Fruit fly (Drosophila melanogaster) ovary, adult (tissue): ENCODE results near the gene Gr63a.

ENCODE experiments used
- CG17801 ChIP-seq: fragments of 200-800 bp; optimal IDR thresholded peaks from 2 replicates; lab custom pipeline; 2019; ENCODE audit warnings: missing biosample characterization, mild to moderate bottlenecking, missing genetic modification characterization, moderate library complexity; ENCODE audit not compliant: partially characterized antibody

Gr63a gene

DNA sequence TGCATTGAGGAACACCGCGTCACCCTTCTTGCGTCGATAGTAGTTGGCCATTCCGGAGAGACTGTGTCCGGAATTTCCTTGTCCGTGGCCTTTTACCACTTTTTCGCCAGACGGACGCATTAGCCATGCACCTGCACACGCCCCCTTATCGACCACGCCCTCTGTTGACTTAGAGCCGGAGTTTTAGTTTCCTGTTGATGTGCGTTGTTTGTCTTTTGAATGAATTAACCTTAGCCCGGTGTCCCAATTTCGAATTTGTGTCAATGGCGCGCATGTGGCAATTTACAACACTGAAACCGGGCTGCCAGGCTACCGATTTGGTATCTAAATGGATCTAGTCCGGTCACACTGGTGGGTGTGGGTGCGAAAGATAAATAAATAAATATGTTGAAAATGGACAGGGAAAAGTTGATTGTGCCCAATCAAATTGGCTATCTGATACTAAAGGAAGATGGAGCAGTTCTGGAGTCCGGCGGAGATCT, at the start of gene Gr63a, which contains the start of gene Lamtor4:
Gr63a (minus strand) TSS at position 51 of the 482 bp plus-strand sequence.
Lamtor4 (plus strand) TSS at position 348 of the 482 bp plus-strand sequence.
- TF ChIP-seq CG17801 (GFP tag; lab: Kevin White, UChicago): no peak

- peak; percentile 56 for TF ChIP-seq CG17801 (GFP tag; lab: Kevin White, UChicago)
Observed at dm6 chr3L:3942241-3943028, 46.0 kb upstream of the Gr63a start, which contains the start of the genes CG10863 and CG14982. Gene CG10863, minus strand, starts transcription at chr3L:3942465. Gene CG14982, plus strand, starts transcription at chr3L:3942710.

DNA sequence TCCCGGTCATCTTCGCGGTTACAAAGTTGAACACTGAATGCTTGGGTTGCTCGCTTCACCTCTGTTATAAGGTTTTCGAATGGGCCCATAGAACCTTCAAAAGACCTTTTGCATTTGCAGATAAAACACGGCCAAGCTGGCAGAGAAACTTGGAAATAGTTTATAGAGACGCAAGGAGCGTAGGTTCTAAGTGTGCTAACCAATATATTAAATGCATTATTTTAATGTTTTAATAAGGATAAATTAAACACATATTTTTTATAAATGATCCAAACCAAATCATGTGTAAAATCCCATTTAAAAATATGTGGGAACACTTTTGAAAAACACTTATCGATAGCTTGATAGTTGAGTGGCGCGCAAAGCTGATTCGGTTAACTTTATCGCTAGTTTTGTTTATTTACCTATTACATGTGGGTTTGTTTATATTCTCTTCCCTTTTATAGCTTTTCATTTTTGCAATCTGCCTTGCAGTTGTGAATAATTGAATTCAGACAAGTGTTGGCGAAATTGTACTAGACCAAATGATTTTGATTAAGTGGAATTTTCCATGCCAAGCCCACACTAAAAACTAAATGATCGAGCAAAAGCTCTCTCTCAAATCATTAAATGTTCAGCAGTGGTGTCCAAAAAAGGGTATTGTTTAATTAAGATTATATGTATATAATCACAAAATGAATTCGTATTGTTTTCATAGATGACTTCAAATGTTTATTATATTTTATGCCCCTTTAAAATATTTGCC, 43.8 kb upstream of the Gr63a start, which contains the start of gene CG12766:
CG12766 (minus strand) TSS at position 51 of the 745 bp plus-strand sequence.
- peak; percentile 46 for TF ChIP-seq CG17801 (GFP tag; lab: Kevin White, UChicago)

DNA sequence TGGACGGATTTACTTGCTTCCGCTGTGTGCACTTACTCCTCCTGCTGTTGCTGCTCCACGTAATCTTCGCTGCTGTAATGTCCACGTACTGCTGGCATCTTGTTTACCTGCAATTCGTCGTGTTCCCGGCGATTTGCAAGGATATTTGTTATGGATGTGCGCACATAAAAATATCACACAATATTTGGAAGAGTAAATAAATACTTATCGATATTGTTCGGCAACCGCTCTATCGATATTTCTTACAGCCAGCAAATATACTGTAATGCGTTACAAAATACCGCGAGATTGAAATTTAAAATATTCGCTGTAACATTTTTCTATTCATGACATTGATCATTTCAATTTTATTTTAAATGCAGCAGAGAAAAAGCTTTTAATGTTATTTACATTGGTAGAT, 41.4 kb upstream of the Gr63a start, which contains the start of gene CG10866:
CG10866 (minus strand) TSS at position 187 of the 400 bp plus-strand sequence.
- peak; percentile 7 for TF ChIP-seq CG17801 (GFP tag; lab: Kevin White, UChicago)

dm6 chr3L:3935567-3936207, 39.3 kb upstream of the Gr63a start, which contains the start of gene Eip63F-1:
Gene Eip63F-1, minus strand, starts transcription at chr3L:3935617.
- no peak for TF ChIP-seq CG17801 (GFP tag; lab: Kevin White, UChicago)

DNA sequence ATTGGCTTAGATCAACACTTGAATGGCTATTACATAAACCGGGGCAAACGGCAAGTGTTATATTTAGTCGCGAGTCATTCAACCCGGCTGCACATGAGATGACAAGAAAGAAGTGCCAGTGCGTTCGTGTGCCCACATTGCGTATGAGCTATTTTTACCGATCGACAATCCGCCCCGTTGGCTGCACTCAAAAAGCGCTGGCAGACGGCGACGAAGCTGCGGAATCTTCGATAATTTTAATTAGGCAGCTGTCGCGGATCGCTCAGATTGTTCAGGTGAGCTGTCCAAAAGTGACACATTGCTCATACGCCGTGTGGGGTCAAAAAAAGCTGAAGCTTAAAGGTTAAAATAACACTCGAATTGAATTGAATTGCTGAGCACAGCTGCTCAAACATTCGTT, 37.7 kb upstream of the Gr63a start:
- TF ChIP-seq CG17801 (GFP tag; lab: Kevin White, UChicago): no peak

- TF ChIP-seq CG17801 (GFP tag; lab: Kevin White, UChicago): no peak
Observed at dm6 chr3L:3933599-3933998, 37.2 kb upstream of the Gr63a start.

DNA sequence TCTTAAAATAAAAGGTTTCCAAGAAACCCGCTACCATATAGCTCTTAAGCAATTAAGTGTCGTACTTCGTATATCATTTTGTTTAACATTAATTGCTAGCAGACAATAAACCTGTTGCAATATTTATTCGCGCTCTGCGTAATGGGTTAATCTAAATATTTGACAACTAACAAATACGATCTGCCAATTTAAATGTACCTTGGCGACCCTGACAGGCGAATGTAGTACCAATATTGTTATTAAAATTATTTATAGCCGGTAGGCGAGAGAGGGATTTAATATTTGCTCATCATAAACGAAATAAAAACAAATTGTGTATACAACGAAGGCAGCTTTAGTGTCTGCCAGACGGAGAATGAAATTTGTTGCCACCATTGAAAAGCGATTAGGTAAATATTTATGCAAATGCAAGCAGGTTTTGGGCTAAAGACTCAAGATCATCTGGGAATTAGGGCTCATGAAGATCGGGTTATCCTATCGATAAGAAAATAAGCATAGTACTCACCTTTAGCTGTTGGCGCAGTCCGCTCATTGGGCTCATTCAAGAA, 36.4 kb upstream of the Gr63a start:
- no peak for TF ChIP-seq CG17801 (GFP tag; lab: Kevin White, UChicago)

DNA sequence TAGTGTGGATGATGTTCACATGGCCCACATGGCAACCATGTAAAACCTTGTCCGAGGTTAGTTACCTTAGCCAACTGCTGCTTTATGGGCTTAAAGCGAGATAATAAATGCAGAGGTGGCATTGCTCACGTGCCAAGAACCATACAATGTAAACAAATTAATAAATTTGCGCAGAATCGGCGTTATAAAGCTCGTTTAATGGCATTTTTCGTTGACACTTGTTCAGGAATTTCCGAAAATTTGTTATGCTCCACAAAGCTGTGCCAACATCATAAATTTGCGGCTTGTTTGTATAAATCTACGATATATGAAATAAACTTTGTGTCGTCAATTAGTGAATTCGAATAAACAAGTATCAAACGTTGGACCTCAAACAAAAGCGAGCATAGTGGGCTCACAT, 35.4 kb upstream of the Gr63a start:
- TF ChIP-seq CG17801 (GFP tag; lab: Kevin White, UChicago): no peak

- no peak for TF ChIP-seq CG17801 (GFP tag; lab: Kevin White, UChicago)
Observed at dm6 chr3L:3930930-3931329, 34.5 kb upstream of the Gr63a start.

dm6 chr3L:3929968-3930767, 33.8 kb upstream of the Gr63a start:
- no peak for TF ChIP-seq CG17801 (GFP tag; lab: Kevin White, UChicago)

DNA sequence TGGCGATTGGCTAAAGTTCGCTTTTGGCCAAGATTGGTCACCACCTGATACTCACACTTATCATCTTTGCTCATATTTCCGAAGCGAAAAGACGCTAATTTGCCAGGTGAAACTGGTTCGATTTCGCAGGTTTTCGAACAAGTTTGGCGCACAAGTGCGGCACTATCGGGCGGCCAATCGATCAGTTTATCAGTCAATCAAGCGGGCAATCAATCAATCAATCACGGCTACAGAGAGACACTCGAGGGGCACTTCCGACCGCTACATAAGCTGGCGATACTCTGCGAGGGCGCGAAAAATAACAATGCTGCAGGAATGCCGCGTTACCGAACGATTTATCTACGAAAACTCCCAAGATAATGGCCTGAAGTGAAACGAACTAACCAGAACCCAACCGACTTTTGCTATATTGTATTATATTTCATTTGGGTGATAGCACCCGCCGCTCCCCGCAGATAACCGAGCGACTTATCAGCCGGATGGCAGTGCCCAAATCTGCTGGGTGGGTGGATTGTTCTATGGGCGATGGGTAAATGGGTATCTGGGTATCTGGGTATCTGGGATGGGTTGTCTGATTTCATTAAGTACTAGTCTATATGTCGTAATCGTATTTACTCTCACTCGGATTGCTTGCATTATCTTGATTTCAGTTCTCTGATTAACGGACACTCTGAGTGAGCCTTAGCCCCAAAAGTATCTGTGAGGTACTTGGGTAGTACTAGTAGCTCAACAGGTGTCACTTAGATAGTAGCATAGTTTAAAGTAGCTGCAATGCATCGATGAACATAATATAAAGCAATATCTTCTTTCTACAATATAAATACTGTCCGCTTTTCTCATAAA, 32.8 kb upstream of the Gr63a start:
- no peak for TF ChIP-seq CG17801 (GFP tag; lab: Kevin White, UChicago)
